Worm (Caenorhabditis elegans) whole organism, early embryonic: ENCODE data around the gene T20F7.3.

ENCODE experiments used
- B0310.2 ChIP-seq: sonication (generic microtip); optimal IDR thresholded peaks from 2 replicates; lab custom pipeline; 2016; ENCODE audit warnings: mild to moderate bottlenecking, missing genetic modification characterization, missing compliant biosample characterization
- ama-1 ChIP-seq: fragments of 150-350 bp; optimal IDR thresholded peaks from 2 replicates; lab custom pipeline; 2014
- ceh-36 ChIP-seq: sonication (generic microtip); optimal IDR thresholded peaks from 2 replicates; lab custom pipeline; 2016; ENCODE audit warnings: missing genetic modification characterization, inconsistent platforms, missing compliant biosample characterization
- ets-7 ChIP-seq: sonication (generic microtip); optimal IDR thresholded peaks from 2 replicates; lab custom pipeline; 2016; ENCODE audit warnings: missing genotype, missing genetic modification characterization, missing compliant biosample characterization
- flt-1 ChIP-seq: fragments of 200-800 bp; sonication (Bioruptor generic); IDR thresholded peaks from 2 replicates; pipeline ENCODE4 v1.3.6; 2022; ENCODE audit warnings: missing genetic modification characterization, missing compliant biosample characterization
- hmbx-1 ChIP-seq: sonication (generic microtip); optimal IDR thresholded peaks from 2 replicates; lab custom pipeline; 2016; ENCODE audit warnings: mild to moderate bottlenecking, missing genetic modification characterization, missing compliant biosample characterization
- tra-4 ChIP-seq: sonication (generic microtip); optimal IDR thresholded peaks from 2 replicates; lab custom pipeline; 2017; ENCODE audit warnings: missing genetic modification characterization, missing compliant biosample characterization

- TF ChIP-seq ama-1 (lab: Kevin White, UChicago), result no peak
- no peak for TF ChIP-seq B0310.2 (tag; lab: Kevin White, UChicago)
- no peak for TF ChIP-seq ceh-36 (tag; lab: Kevin White, UChicago)
- no peak for TF ChIP-seq hmbx-1 (tag; lab: Kevin White, UChicago)
- no peak for TF ChIP-seq flt-1 (GFP tag; lab: Robert Waterston, UW)
- TF ChIP-seq tra-4 (tag; lab: Kevin White, UChicago), result no peak
- TF ChIP-seq ets-7, result no peak
Observed at ce11 chrX:16880426-16880825, 20.2 kb downstream of the T20F7.3 start, which contains the start of gene acs-9.
